Fruit fly (Drosophila melanogaster) whole organism, embryonic: Measurements from ENCODE around the gene CstF64.

ENCODE experiments used
- ATbp ChIP-seq: fragments of 200-800 bp; sonication (Bioruptor generic); optimal IDR thresholded peaks from 2 replicates; lab custom pipeline; 2017; ENCODE audit warnings: missing biosample characterization, mild to moderate bottlenecking, missing genetic modification characterization, missing genetic modification reagents
- CG10366 ChIP-seq: fragments of 200-800 bp; sonication (Bioruptor generic); IDR thresholded peaks from 2 replicates; pipeline ENCODE4 v1.3.6; 2022; ENCODE audit warnings: missing biosample characterization, missing genetic modification characterization
- CG11456 ChIP-seq: fragments of 200-800 bp; sonication (Bioruptor generic); IDR thresholded peaks from 3 replicates; pipeline ENCODE4 v1.3.6; 2022; ENCODE audit warnings: missing biosample characterization, missing genetic modification characterization
- CG12219 ChIP-seq: fragments of 200-800 bp; sonication (Bioruptor generic); optimal IDR thresholded peaks from 3 replicates; lab custom pipeline; 2018; ENCODE audit warnings: missing biosample characterization, mild to moderate bottlenecking, missing genetic modification characterization
- CG13287 ChIP-seq: fragments of 200-800 bp; sonication (Bioruptor generic); IDR thresholded peaks from 2 replicates; pipeline ENCODE4 v1.3.6; 2022; ENCODE audit warnings: missing biosample characterization, missing genetic modification characterization; ENCODE audit not compliant: partially characterized antibody
- CG16815 ChIP-seq: fragments of 200-800 bp; sonication (Bioruptor generic); optimal IDR thresholded peaks from 3 replicates; lab custom pipeline; 2017; ENCODE audit warnings: missing biosample characterization, mild to moderate bottlenecking, missing genetic modification characterization
- CG3065 ChIP-seq: fragments of 200-800 bp; sonication (Bioruptor generic); optimal IDR thresholded peaks from 2 replicates; lab custom pipeline; 2016; ENCODE audit warnings: missing biosample characterization, missing genetic modification characterization
- CG31388 ChIP-seq: fragments of 200-800 bp; sonication (Bioruptor generic); optimal IDR thresholded peaks from 2 replicates; lab custom pipeline; 2016; ENCODE audit warnings: missing biosample characterization, missing genetic modification characterization
- CG3726 ChIP-seq: fragments of 200-800 bp; sonication (Bioruptor generic); IDR thresholded peaks from 3 replicates; pipeline ENCODE4, ENCODE4 v1.3.6; 2022; ENCODE audit warnings: missing biosample characterization, missing genetic modification characterization
- CG6689 ChIP-seq: fragments of 200-800 bp; sonication (Bioruptor generic); IDR thresholded peaks from 2 replicates; pipeline ENCODE4 v1.3.6; 2022; ENCODE audit warnings: missing biosample characterization, missing genetic modification characterization
- D19A ChIP-seq: fragments of 200-800 bp; optimal IDR thresholded peaks from 3 replicates; lab custom pipeline; 2019; ENCODE audit warnings: missing biosample characterization, mild to moderate bottlenecking, missing genetic modification characterization, moderate library complexity
- Deaf1 ChIP-seq: fragments of 200-800 bp; optimal IDR thresholded peaks from 3 replicates; lab custom pipeline; 2019; ENCODE audit warnings: missing biosample characterization, mild to moderate bottlenecking, missing genetic modification characterization, moderate library complexity
- Dek ChIP-seq: fragments of 200-800 bp; sonication (Bioruptor generic); optimal IDR thresholded peaks from 3 replicates; lab custom pipeline; 2019; ENCODE audit warnings: missing biosample characterization, mild to moderate bottlenecking, missing genetic modification characterization, moderate library complexity
- HLHmδ ChIP-seq: fragments of 200-800 bp; sonication (Bioruptor generic); optimal IDR thresholded peaks from 2 replicates; lab custom pipeline; 2018; ENCODE audit warnings: missing biosample characterization, mild to moderate bottlenecking, missing genetic modification characterization, moderate library complexity
- MTF-1 ChIP-seq: fragments of 200-800 bp; sonication (Bioruptor generic); optimal IDR thresholded peaks from 2 replicates; lab custom pipeline; 2018; ENCODE audit warnings: missing biosample characterization, mild to moderate bottlenecking, missing genetic modification characterization, borderline replicate concordance
- NK7.1 ChIP-seq: fragments of 200-800 bp; sonication (Bioruptor generic); optimal IDR thresholded peaks from 3 replicates; lab custom pipeline; 2016; ENCODE audit warnings: missing biosample characterization, missing genetic modification characterization
- Nf-YB ChIP-seq: fragments of 200-800 bp; sonication (Bioruptor generic); optimal IDR thresholded peaks from 3 replicates; lab custom pipeline; 2019; ENCODE audit warnings: missing biosample characterization, mild to moderate bottlenecking, missing genetic modification characterization, moderate library complexity
- Nf-YC ChIP-seq: fragments of 200-800 bp; optimal IDR thresholded peaks from 3 replicates; lab custom pipeline; 2019; ENCODE audit warnings: missing biosample characterization, mild to moderate bottlenecking, missing genetic modification characterization, moderate library complexity
- Oaz ChIP-seq: fragments of 200-800 bp; sonication (Bioruptor generic); IDR thresholded peaks from 2 replicates; pipeline ENCODE4 v1.3.6; 2022; ENCODE audit warnings: missing biosample characterization, missing genetic modification characterization
- Sox100B ChIP-seq: fragments of 200-800 bp; sonication (Bioruptor generic); optimal IDR thresholded peaks from 3 replicates; lab custom pipeline; 2018; ENCODE audit warnings: missing biosample characterization, mild to moderate bottlenecking, missing genetic modification characterization
- abd-A ChIP-seq: fragments of 200-800 bp; sonication (Bioruptor generic); optimal IDR thresholded peaks from 3 replicates; lab custom pipeline; 2019; ENCODE audit warnings: missing biosample characterization, mild to moderate bottlenecking, missing genetic modification characterization, moderate library complexity
- az2 ChIP-seq: fragments of 200-800 bp; sonication (Bioruptor generic); optimal IDR thresholded peaks from 3 replicates; lab custom pipeline; 2016; ENCODE audit warnings: missing biosample characterization, missing genetic modification characterization
- bab2 ChIP-seq: fragments of 200-800 bp; sonication (Bioruptor generic); optimal IDR thresholded peaks from 2 replicates; lab custom pipeline; 2016; ENCODE audit warnings: missing biosample characterization, missing genetic modification characterization
- cg ChIP-seq: fragments of 200-800 bp; sonication (Bioruptor generic); optimal IDR thresholded peaks from 3 replicates; lab custom pipeline; 2019; ENCODE audit warnings: missing biosample characterization, mild to moderate bottlenecking, missing genetic modification characterization, moderate library complexity
- chinmo ChIP-seq: fragments of 200-800 bp; sonication (Bioruptor generic); IDR thresholded peaks from 4 replicates; pipeline ENCODE4 v1.3.6; 2022; ENCODE audit warnings: missing biosample characterization, missing genetic modification characterization; ENCODE audit not compliant: partially characterized antibody
- crol ChIP-seq: fragments of 200-800 bp; sonication (Bioruptor generic); IDR thresholded peaks from 2 replicates; pipeline ENCODE4 v1.3.6; 2022; ENCODE audit warnings: missing biosample characterization, missing genetic modification characterization
- crp ChIP-seq, 2 experiments: fragments of 200-800 bp; sonication (Bioruptor generic); optimal IDR thresholded peaks; 2 replicates in 1 of 2; 3 replicates in 1 of 2; lab custom pipeline; 2017; ENCODE audit warnings: missing biosample characterization in 2 of 2, missing genetic modification characterization in 2 of 2, mild to moderate bottlenecking in 1 of 2, moderate library complexity in 1 of 2
- ewg ChIP-seq: fragments of 200-800 bp; sonication (Bioruptor generic); optimal IDR thresholded peaks from 3 replicates; lab custom pipeline; 2017; ENCODE audit warnings: mild to moderate bottlenecking, missing biosample characterization, missing genetic modification reagents, missing genetic modification characterization
- fd3F ChIP-seq: fragments of 200-800 bp; sonication (Bioruptor generic); optimal IDR thresholded peaks from 2 replicates; lab custom pipeline; 2018; ENCODE audit warnings: missing biosample characterization, mild to moderate bottlenecking, missing genetic modification characterization, moderate library complexity
- gem ChIP-seq: fragments of 200-800 bp; sonication (Bioruptor generic); optimal IDR thresholded peaks from 2 replicates; lab custom pipeline; 2019; ENCODE audit warnings: missing biosample characterization, mild to moderate bottlenecking, missing genetic modification characterization, moderate library complexity
- hb ChIP-seq: fragments of 200-800 bp; sonication (Bioruptor generic); IDR thresholded peaks from 3 replicates; pipeline ENCODE4 v1.3.6; 2022; ENCODE audit warnings: missing biosample characterization, missing genetic modification characterization; ENCODE audit not compliant: partially characterized antibody
- klu ChIP-seq: fragments of 200-800 bp; sonication (Bioruptor generic); IDR thresholded peaks from 2 replicates; pipeline ENCODE4 v1.3.6; 2022; ENCODE audit warnings: missing biosample characterization, missing genetic modification characterization
- nerfin-1 ChIP-seq: fragments of 200-800 bp; sonication (Bioruptor generic); optimal IDR thresholded peaks from 3 replicates; lab custom pipeline; 2019; ENCODE audit warnings: missing biosample characterization, mild to moderate bottlenecking, missing genetic modification characterization, moderate library complexity
- nmo ChIP-seq: fragments of 200-800 bp; sonication (Bioruptor generic); optimal IDR thresholded peaks from 2 replicates; lab custom pipeline; 2018; ENCODE audit warnings: missing biosample characterization, mild to moderate bottlenecking, missing genetic modification characterization, moderate library complexity
- pfk ChIP-seq: fragments of 200-800 bp; sonication (Bioruptor generic); optimal IDR thresholded peaks from 2 replicates; lab custom pipeline; 2018; ENCODE audit warnings: missing biosample characterization, mild to moderate bottlenecking, missing genetic modification characterization, moderate library complexity
- run ChIP-seq: fragments of 200-800 bp; sonication (Bioruptor generic); optimal IDR thresholded peaks from 3 replicates; lab custom pipeline; 2018; ENCODE audit warnings: missing biosample characterization, mild to moderate bottlenecking, missing genetic modification characterization
- tll ChIP-seq, 2 experiments: fragments of 200-800 bp in 1 of 2; fragments of >200 bp in 1 of 2; sonication (Bioruptor generic) in 1 of 2; optimal IDR thresholded peaks; 2 replicates each; lab custom pipeline; 2017 to 2019; ENCODE audit warnings: missing biosample characterization in 2 of 2, missing genetic modification characterization in 2 of 2, mild to moderate bottlenecking in 1 of 2, moderate library complexity in 1 of 2
- wek ChIP-seq: fragments of 200-800 bp; sonication (Bioruptor generic); optimal IDR thresholded peaks from 3 replicates; lab custom pipeline; 2018; ENCODE audit warnings: missing biosample characterization, mild to moderate bottlenecking, missing genetic modification characterization, moderate library complexity
- wor ChIP-seq: fragments of 200-800 bp; sonication (Bioruptor generic); IDR thresholded peaks from 2 replicates; pipeline ENCODE4 v1.3.6; 2022; ENCODE audit warnings: missing biosample characterization, missing genetic modification characterization

The CstF64 gene

dm6 chr3R:18692619-18693018 is 33.2 kb downstream of the CstF64 start, which contains the start of gene Muc91C:
TSS of gene Muc91C (minus strand) at chr3R:18692719.
- TF ChIP-seq az2 (GFP tag; lab: Kevin White, UChicago), result no peak

DNA sequence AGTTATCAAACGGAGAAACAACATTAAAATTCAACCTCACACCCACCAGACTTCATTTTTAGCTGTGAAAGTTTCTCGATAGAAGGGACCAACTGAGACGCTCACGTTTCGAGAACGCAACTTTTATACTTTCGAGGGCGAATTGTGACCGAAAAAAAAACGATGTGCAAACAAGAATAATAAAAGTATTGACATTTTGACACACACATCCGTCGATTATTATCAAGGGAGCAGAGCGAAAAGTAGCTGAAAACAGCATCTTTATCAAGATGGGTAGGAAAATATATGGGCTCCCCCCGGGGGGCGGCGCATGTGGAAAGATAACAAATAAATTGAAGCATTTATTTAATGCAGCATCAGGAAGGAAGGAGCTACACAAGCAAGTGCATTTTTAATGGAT is 34.2 kb downstream of the CstF64 start, which contains the start of gene CG14300:
Gene CG14300 (minus strand): TSS at position 101 of the 400 bp plus-strand sequence.
- TF ChIP-seq CG3726 (no peak), CG16815 (GFP tag; lab: Kevin White, UChicago) (no peak), CG3065 (GFP tag; lab: Kevin White, UChicago) (no peak), ATbp (no peak), gem (tag; lab: Kevin White, UChicago) (no peak), bab2 (GFP tag; lab: Kevin White, UChicago) (no peak), D19A (tag; lab: Kevin White, UChicago) (no peak), tll (GFP tag; optimal IDR thresholded peaks at IDR 0.05; lab: Kevin White, UChicago) (no peak), Dek (tag; lab: Kevin White, UChicago) (no peak), Sox100B (GFP tag; lab: Kevin White, UChicago) (no peak), CG31388 (no peak), CG6689 (GFP tag; lab: Robert Waterston, UW) (no peak), crol (no peak), CG11456 (no peak)

DNA sequence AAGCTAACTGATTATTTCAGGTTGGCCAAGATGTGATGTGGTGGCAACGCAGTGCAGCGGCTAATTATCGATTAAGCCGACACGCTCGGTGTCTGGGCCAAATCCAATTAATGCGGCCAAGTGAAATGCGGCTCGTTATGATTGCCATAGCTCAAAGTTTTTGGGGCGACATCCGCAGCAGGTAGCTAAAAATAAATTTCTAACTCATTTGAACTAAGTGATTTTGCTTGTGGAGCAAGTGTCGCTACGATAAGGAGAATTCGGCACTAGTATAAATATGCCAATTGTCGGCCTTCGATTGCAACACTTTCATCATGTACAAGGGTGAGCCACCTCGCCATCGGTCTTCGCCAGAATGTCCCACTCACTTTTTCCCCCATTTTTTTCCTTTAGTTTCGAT is 35.5 kb downstream of the CstF64 start, which contains the start of gene CG34282:
Gene CG34282 (plus strand): TSS at position 301 of the 400 bp plus-strand sequence.
- TF ChIP-seq MTF-1 (no peak), run (tag; lab: Kevin White, UChicago) (no peak), wek (GFP tag; lab: Kevin White, UChicago) (no peak), CG10366 (GFP tag; lab: Robert Waterston, UW) (no peak), NK7.1 (no peak), klu (no peak), CG12219 (GFP tag; lab: Kevin White, UChicago) (no peak), Oaz (GFP tag; lab: Robert Waterston, UW) (no peak), nmo (no peak), HLHmδ (GFP tag; lab: Kevin White, UChicago) (no peak), Deaf1 (no peak)

DNA sequence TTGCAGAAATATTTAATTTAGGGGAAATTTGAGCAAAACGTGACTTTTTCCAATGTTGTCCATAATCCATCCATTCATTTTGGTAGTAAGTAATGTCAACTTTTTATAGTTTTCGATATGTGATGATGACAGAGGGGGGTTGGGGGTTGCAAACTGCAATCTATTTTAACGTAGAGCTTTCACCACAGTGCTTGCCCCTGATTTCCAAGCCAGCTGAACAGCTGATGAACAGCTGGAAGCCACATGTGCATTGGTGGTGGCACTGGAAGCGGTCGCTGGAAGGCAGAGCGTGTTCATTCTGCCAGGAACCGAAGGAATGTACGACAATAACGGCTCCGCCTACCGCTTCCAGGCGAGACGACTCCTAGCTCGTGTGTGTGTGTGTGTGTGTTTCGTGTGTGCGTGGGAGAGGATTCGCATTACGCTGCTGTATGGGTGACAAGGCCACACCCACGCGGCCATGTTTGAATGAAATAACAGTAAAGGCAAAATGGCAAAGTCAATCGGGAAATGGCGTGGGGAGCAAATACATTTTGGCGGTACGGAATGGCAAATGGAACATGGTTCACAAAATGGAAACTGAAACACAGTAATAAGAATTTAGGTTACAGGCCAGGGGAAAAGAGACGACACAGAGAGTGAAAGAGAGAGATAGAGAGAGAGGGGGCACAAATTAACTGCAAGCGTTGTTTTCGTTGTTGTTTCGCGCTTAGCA is 39.6 kb downstream of the CstF64 start:
- TF ChIP-seq Nf-YB (GFP tag; lab: Kevin White, UChicago) (peak; percentile 11), crp (GFP tag; optimal IDR thresholded peaks at IDR 0.05; lab: Kevin White, UChicago) (peak in 1 of 2 experiments; percentile 14), fd3F (no peak), Deaf1 (peak; percentile 76), wor (GFP tag; lab: Robert Waterston, UW) (no peak), hb (GFP tag; lab: Robert Waterston, UW) (0 out of 3 replicates have a peak, but pooled peaks have one; percentile 14), cg (GFP tag; lab: Kevin White, UChicago) (peak; percentile 7), chinmo (GFP tag; lab: Robert Waterston, UW) (0 out of 4 replicates have a peak, but pooled peaks have one; percentile 40), pfk (GFP tag; lab: Kevin White, UChicago) (peak; percentile 94), nerfin-1 (peak; percentile 46), ewg (peak; percentile 21), CG13287 (GFP tag; lab: Robert Waterston, UW) (no peak), Nf-YC (tag; lab: Kevin White, UChicago) (peak; percentile 84), abd-A (peak; percentile 91)
